Fruit fly (Drosophila melanogaster): ENCODE measurements around the gene PpD3.

Gene PpD3

dm6 chr3R:9701897-9702296, 45.8 kb upstream of the PpD3 start (continued):
- TF ChIP-seq CG17361 (GFP tag; IDR thresholded peaks at IDR 0.05) (no peak), gem (tag; optimal IDR thresholded peaks at IDR 0.05) (peak; percentile 58), CG15269 (tag; optimal IDR thresholded peaks at IDR 0.05) (peak; percentile 62), Sox102F (GFP tag; optimal IDR thresholded peaks at IDR 0.05) (peak; percentile 62), CG9876 (GFP tag; optimal IDR thresholded peaks at IDR 0.05) (no peak), fd3F (GFP tag; optimal IDR thresholded peaks at IDR 0.05) (peak; percentile 43), disco-r (GFP tag; optimal IDR thresholded peaks at IDR 0.05) (no peak), grn (GFP tag; optimal IDR thresholded peaks at IDR 0.05) (no peak), ash1 (GFP tag; optimal IDR thresholded peaks at IDR 0.05) (no peak), lov (optimal IDR thresholded peaks at IDR 0.05) (no peak), lov (GFP tag; IDR thresholded peaks at IDR 0.05) (no peak), crc (GFP tag; optimal IDR thresholded peaks at IDR 0.05) (no peak), CG3407 (GFP tag; optimal IDR thresholded peaks at IDR 0.05) (no peak), bigmax (GFP tag; optimal IDR thresholded peaks at IDR 0.05) (peak; percentile 51), CG1024 (GFP tag; IDR thresholded peaks at IDR 0.05) (no peak), sd (tag; optimal IDR thresholded peaks at IDR 0.05) (peak; percentile 67), dysf (GFP tag; IDR thresholded peaks at IDR 0.05) (no peak), tup (GFP tag; optimal IDR thresholded peaks at IDR 0.05) (no peak), CG9817 (tag; optimal IDR thresholded peaks at IDR 0.05) (no peak), chn (GFP tag; optimal IDR thresholded peaks at IDR 0.05) (no peak), ERR (GFP tag; optimal IDR thresholded peaks at IDR 0.05) (no peak), trem (tag; optimal IDR thresholded peaks at IDR 0.05) (no peak), CG13775 (GFP tag; optimal IDR thresholded peaks at IDR 0.05) (no peak), Oli (tag; optimal IDR thresholded peaks at IDR 0.05) (peak; percentile 8), CrebB (tag; optimal IDR thresholded peaks at IDR 0.05) (no peak), Hr3 (GFP tag; optimal IDR thresholded peaks at IDR 0.05) (no peak), CG2712 (tag; optimal IDR thresholded peaks at IDR 0.05) (no peak), pan (optimal IDR thresholded peaks at IDR 0.05) (no peak), pan (GFP tag; optimal IDR thresholded peaks at IDR 0.05 in 1 of 2, IDR thresholded peaks at IDR 0.05 in 1 of 2) (no peak), Dip3 (GFP tag; optimal IDR thresholded peaks at IDR 0.05) (no peak), CG12391 (tag; optimal IDR thresholded peaks at IDR 0.05) (peak; percentile 21), mam (GFP tag; optimal IDR thresholded peaks at IDR 0.05) (no peak), CG14667 (GFP tag; IDR thresholded peaks at IDR 0.05) (no peak), CG15073 (GFP tag; optimal IDR thresholded peaks at IDR 0.05) (no peak), prd (optimal IDR thresholded peaks at IDR 0.05) (no peak), prd (GFP tag; IDR thresholded peaks at IDR 0.05) (no peak), NfI (GFP tag; optimal IDR thresholded peaks at IDR 0.05) (peak; percentile 34), CG2120 (GFP tag; optimal IDR thresholded peaks at IDR 0.05) (peak; percentile 33), CG9437 (GFP tag; optimal IDR thresholded peaks at IDR 0.05) (no peak), Bdp1 (GFP tag; optimal IDR thresholded peaks at IDR 0.05) (no peak), Usf (GFP tag; optimal IDR thresholded peaks at IDR 0.05) (no peak), Dip2 (GFP tag; IDR thresholded peaks at IDR 0.05) (no peak), Doc2 (GFP tag; IDR thresholded peaks at IDR 0.05) (no peak), B-H2 (GFP tag; optimal IDR thresholded peaks at IDR 0.05) (no peak), wor (GFP tag; IDR thresholded peaks at IDR 0.05) (no peak), CG17829 (tag; optimal IDR thresholded peaks at IDR 0.05) (no peak), CG12659 (GFP tag; optimal IDR thresholded peaks at IDR 0.05) (no peak), CG14710 (tag; optimal IDR thresholded peaks at IDR 0.05) (no peak), CG1529 (GFP tag; optimal IDR thresholded peaks at IDR 0.05) (no peak), psq (GFP tag; optimal IDR thresholded peaks at IDR 0.05) (no peak), CG42726 (GFP tag; IDR thresholded peaks at IDR 0.05; ENCODE audit: partially characterized antibody) (no peak), Lpt (GFP tag; optimal IDR thresholded peaks at IDR 0.05) (no peak), sob (GFP tag; IDR thresholded peaks at IDR 0.05) (no peak)

Data from whole organism, embryonic.